Fruit fly (Drosophila melanogaster) S2 (cell line): ENCODE data around the gene Spn88Eb.

Source experiments
- CG8478 ChIP-seq: fragments of >200 bp; optimal IDR thresholded peaks from 2 replicates; lab custom pipeline; 2018
- CTCF ChIP-seq, 2 experiments: fragments of >200 bp; optimal IDR thresholded peaks; 2 replicates each; lab custom pipeline; 2018

dm6 chr3R:15249037-15249436 lies 40.5 kb upstream of the Spn88Eb start, which contains the start of gene Amt:
- TF ChIP-seq CG8478 (lab: Kevin White, UChicago) (no peak), CTCF (optimal IDR thresholded peaks at IDR 0.05; lab: Kevin White, UChicago) (no peak)
